Fruit fly (Drosophila melanogaster) whole organism, prepupa: ENCODE measurements around the gene ppk20.

Experiments
- Blimp-1 ChIP-seq: fragments of 200-800 bp; sonication (Bioruptor generic); optimal IDR thresholded peaks from 3 replicates; lab custom pipeline; 2017; ENCODE audit warnings: missing biosample characterization, missing genetic modification characterization, mild to moderate bottlenecking, moderate library complexity, missing genetic modification reagents
- CG11294 ChIP-seq: fragments of 200-800 bp; sonication (Bioruptor generic); IDR thresholded peaks from 2 replicates; pipeline ENCODE4 v1.3.6; 2022; ENCODE audit warnings: missing biosample characterization, missing genetic modification characterization
- CG16779 ChIP-seq: fragments of 200-800 bp; sonication (Bioruptor generic); optimal IDR thresholded peaks from 3 replicates; lab custom pipeline; 2017; ENCODE audit warnings: missing biosample characterization, mild to moderate bottlenecking, missing genetic modification characterization
- CG3032 ChIP-seq: fragments of 200-800 bp; optimal IDR thresholded peaks from 2 replicates; lab custom pipeline; 2019; ENCODE audit warnings: missing biosample characterization, mild to moderate bottlenecking, missing genetic modification characterization, moderate library complexity
- CG6854 ChIP-seq: fragments of 200-800 bp; sonication (Bioruptor generic); optimal IDR thresholded peaks from 2 replicates; lab custom pipeline; 2017; ENCODE audit warnings: missing biosample characterization, mild to moderate bottlenecking, missing genetic modification characterization
- CG8319 ChIP-seq: fragments of 200-800 bp; sonication (Bioruptor generic); optimal IDR thresholded peaks from 3 replicates; lab custom pipeline; 2016; ENCODE audit warnings: missing biosample characterization, missing genetic modification characterization
- Eip78C ChIP-seq: fragments of 200-800 bp; sonication (Bioruptor generic); peaks from one replicate; lab custom pipeline; 2016; ENCODE audit warnings: missing biosample characterization, missing genetic modification characterization
- Ets21C ChIP-seq: fragments of 200-800 bp; sonication (Bioruptor generic); optimal IDR thresholded peaks from 3 replicates; lab custom pipeline; 2016; ENCODE audit warnings: missing biosample characterization, missing genetic modification characterization
- Hr38 ChIP-seq: sonication (Bioruptor generic); optimal IDR thresholded peaks from 2 replicates; lab custom pipeline; 2016; ENCODE audit warnings: missing biosample characterization, missing genetic modification characterization
- cyc ChIP-seq: fragments of 200-800 bp; sonication (Bioruptor generic); optimal IDR thresholded peaks from 3 replicates; lab custom pipeline; 2016; ENCODE audit warnings: missing biosample characterization, missing genetic modification characterization
- ss ChIP-seq, 2 experiments: fragments of 200-800 bp; sonication (Bioruptor generic); optimal IDR thresholded peaks; 2 replicates in 1 of 2; 3 replicates in 1 of 2; lab custom pipeline; 2017 to 2018; ENCODE audit warnings: mild to moderate bottlenecking in 2 of 2, missing biosample characterization in 2 of 2, missing genetic modification characterization in 2 of 2, moderate library complexity in 1 of 2

DNA sequence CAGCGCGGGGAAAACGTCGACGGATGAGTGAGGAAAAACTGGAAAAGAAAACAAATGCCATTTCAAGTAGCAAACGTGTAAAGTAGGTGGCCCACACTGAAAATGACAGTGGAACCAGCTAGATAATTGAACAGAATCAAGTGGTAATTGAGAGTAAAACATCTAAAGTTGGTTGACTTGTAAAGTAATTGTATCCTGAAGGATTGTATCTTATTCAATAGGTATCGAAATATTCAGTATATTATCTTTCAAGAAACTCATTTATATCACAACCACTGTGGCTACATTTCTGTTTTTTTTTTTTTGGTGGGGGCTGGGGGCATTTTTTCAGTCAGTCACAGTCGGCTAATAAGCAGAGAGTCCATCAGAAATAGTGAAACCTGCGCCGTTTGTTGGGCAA, 30.5 kb upstream of the ppk20 start:
- TF ChIP-seq CG8319 (no peak), Blimp-1 (no peak), CG16779 (tag; lab: Kevin White, UChicago) (no peak), ss (GFP tag; optimal IDR thresholded peaks at IDR 0.05; lab: Kevin White, UChicago) (no peak), Hr38 (GFP tag; lab: Kevin White, UChicago) (no peak), Ets21C (GFP tag; lab: Kevin White, UChicago) (no peak), Eip78C (GFP tag; lab: Kevin White, UChicago) (peak; percentile 15), CG6854 (GFP tag; lab: Kevin White, UChicago) (no peak), CG11294 (GFP tag; lab: Robert Waterston, UW) (no peak), cyc (GFP tag; lab: Kevin White, UChicago) (no peak), CG3032 (no peak)
